Worm (Caenorhabditis elegans) whole organism, L4 larva: ENCODE data around the gene nifk-1.

ENCODE experiments used
- D1046.2 ChIP-seq: fragments of 200-800 bp; sonication (Bioruptor generic); IDR thresholded peaks from 2 replicates; pipeline ENCODE4 v1.3.6; 2022; ENCODE audit warnings: missing genetic modification characterization, missing compliant biosample characterization
- F10B5.3 ChIP-seq: sonication (generic microtip); optimal IDR thresholded peaks from 2 replicates; lab custom pipeline; 2016; ENCODE audit warnings: mild to moderate bottlenecking, missing genetic modification characterization, missing compliant biosample characterization
- F26F4.8 ChIP-seq: fragments of 200-800 bp; sonication (Bioruptor generic); conservative IDR thresholded peaks from 2 replicates; pipeline ENCODE4 v1.3.6; 2022; ENCODE audit warnings: missing genetic modification characterization, missing compliant biosample characterization
- F37D6.2 ChIP-seq: sonication (generic microtip); optimal IDR thresholded peaks from 2 replicates; lab custom pipeline; 2016; ENCODE audit warnings: mild to moderate bottlenecking, missing genetic modification characterization, missing compliant biosample characterization
- F44E2.7 ChIP-seq: fragments of 200-800 bp; sonication (Bioruptor generic); IDR thresholded peaks from 2 replicates; pipeline ENCODE4 v2.1.2; 2022; ENCODE audit warnings: missing genetic modification characterization, missing compliant biosample characterization
- R02D3.7 ChIP-seq: fragments of 150-350 bp; sonication (generic microtip); optimal IDR thresholded peaks from 3 replicates; lab custom pipeline; 2014; ENCODE audit warnings: missing biosample characterization, missing genetic modification characterization
- Y48G9A.11 ChIP-seq: fragments of 200-800 bp; sonication (Bioruptor generic); IDR thresholded peaks from 2 replicates; pipeline ENCODE4 v1.3.6; 2022; ENCODE audit warnings: missing genetic modification reagents, missing genetic modification characterization, missing compliant biosample characterization
- Y75B8A.6 ChIP-seq: fragments of 200-800 bp; sonication (Bioruptor generic); IDR thresholded peaks from 2 replicates; pipeline ENCODE4 v1.3.6; 2022; ENCODE audit warnings: missing genetic modification reagents, missing genetic modification characterization, missing compliant biosample characterization
- ZK546.5 ChIP-seq, 2 experiments: sonication (generic microtip); optimal IDR thresholded peaks; 2 replicates each; lab custom pipeline; 2017; ENCODE audit warnings: missing biosample characterization in 2 of 2, missing genetic modification characterization in 2 of 2
- aly-2 ChIP-seq: sonication (generic microtip); optimal IDR thresholded peaks from 2 replicates; lab custom pipeline; 2018; ENCODE audit warnings: missing biosample characterization, missing genetic modification characterization
- arid-1 ChIP-seq: fragments of 200-800 bp; sonication (Bioruptor generic); conservative IDR thresholded peaks from 2 replicates; pipeline ENCODE4 v1.3.6; 2022; ENCODE audit warnings: missing genetic modification reagents, missing genetic modification characterization, missing compliant biosample characterization
- attf-4 ChIP-seq: sonication (generic microtip); optimal IDR thresholded peaks from 3 replicates; lab custom pipeline; 2017; ENCODE audit warnings: missing biosample characterization, missing genetic modification characterization
- ceh-44 ChIP-seq: fragments of 200-800 bp; sonication (Bioruptor generic); IDR thresholded peaks from 2 replicates; pipeline ENCODE4 v1.3.6; 2022; ENCODE audit warnings: missing genetic modification reagents, missing genetic modification characterization, missing compliant biosample characterization
- ceh-82 ChIP-seq: sonication (generic microtip); optimal IDR thresholded peaks from 2 replicates; lab custom pipeline; 2017; ENCODE audit warnings: missing biosample characterization, missing genetic modification characterization
- ces-1 ChIP-seq: fragments of 150-350 bp; sonication (generic microtip); optimal IDR thresholded peaks from 4 replicates; lab custom pipeline; 2014; ENCODE audit warnings: missing biosample characterization, missing genetic modification reagents, missing genetic modification characterization
- cey-2 ChIP-seq: sonication (generic microtip); optimal IDR thresholded peaks from 3 replicates; lab custom pipeline; 2017; ENCODE audit warnings: missing genetic modification characterization, mild to moderate bottlenecking, missing compliant biosample characterization, antibody characterized with exemption, borderline replicate concordance; ENCODE audit not compliant: insufficient read depth
- daf-12 ChIP-seq: fragments of 150-350 bp; optimal IDR thresholded peaks from 2 replicates; lab custom pipeline; 2014; ENCODE audit warnings: missing biosample characterization, missing genetic modification reagents, missing genetic modification characterization
- dmd-8 ChIP-seq: fragments of 200-800 bp; sonication (Bioruptor generic); IDR thresholded peaks from 2 replicates; pipeline ENCODE4 v1.3.6; 2022; ENCODE audit warnings: missing genetic modification characterization, missing compliant biosample characterization
- egl-27 ChIP-seq: sonication (generic microtip); optimal IDR thresholded peaks from 3 replicates; lab custom pipeline; 2017; ENCODE audit warnings: missing biosample characterization, missing genetic modification reagents, missing genetic modification characterization
- egl-43 ChIP-seq: fragments of 200-800 bp; sonication (Bioruptor generic); IDR thresholded peaks from 2 replicates; pipeline ENCODE4 v1.3.6; 2022; ENCODE audit warnings: missing genetic modification reagents, missing genetic modification characterization, missing compliant biosample characterization
- hlh-11 ChIP-seq: fragments of 200-800 bp; sonication (Bioruptor generic); optimal IDR thresholded peaks from 2 replicates; lab custom pipeline; 2018; ENCODE audit warnings: mild to moderate bottlenecking, missing genetic modification characterization, missing compliant biosample characterization
- hlh-30 ChIP-seq: sonication (generic microtip); optimal IDR thresholded peaks from 2 replicates; lab custom pipeline; 2017; ENCODE audit warnings: antibody characterized with exemption, mild to moderate bottlenecking, missing genetic modification characterization, missing compliant biosample characterization; ENCODE audit not compliant: insufficient read depth
- lim-7 ChIP-seq: fragments of 200-800 bp; sonication (Bioruptor generic); IDR thresholded peaks from 2 replicates; pipeline ENCODE4 v1.3.6; 2022; ENCODE audit warnings: missing genetic modification characterization, missing compliant biosample characterization
- lin-1 ChIP-seq: fragments of 200-800 bp; sonication (Bioruptor generic); IDR thresholded peaks from 2 replicates; pipeline ENCODE4 v1.3.6; 2022; ENCODE audit warnings: missing genetic modification reagents, missing genetic modification characterization, missing compliant biosample characterization
- lin-13 ChIP-seq: fragments of 150-350 bp; optimal IDR thresholded peaks from 2 replicates; lab custom pipeline; 2014; ENCODE audit warnings: missing biosample characterization, missing genetic modification reagents, missing genetic modification characterization
- lin-29 ChIP-seq: fragments of 200-800 bp; sonication (Bioruptor generic); IDR thresholded peaks from 2 replicates; pipeline ENCODE4 v1.3.6; 2022; ENCODE audit warnings: missing genetic modification reagents, missing genetic modification characterization, missing compliant biosample characterization
- madf-5 ChIP-seq, 2 experiments: fragments of 200-800 bp; sonication (Bioruptor generic); IDR thresholded peaks; 2 replicates each; pipeline ENCODE4 v1.3.6; 2022; ENCODE audit warnings: missing compliant biosample characterization in 2 of 2, missing genetic modification characterization in 2 of 2
- madf-9 ChIP-seq: fragments of 200-800 bp; sonication (Bioruptor generic); conservative IDR thresholded peaks from 2 replicates; pipeline ENCODE4 v1.3.6; 2022; ENCODE audit warnings: missing genetic modification reagents, missing genetic modification characterization, missing compliant biosample characterization
- mep-1 ChIP-seq: fragments of 150-350 bp; sonication (generic microtip); optimal IDR thresholded peaks from 3 replicates; lab custom pipeline; 2014; ENCODE audit warnings: missing biosample characterization, missing genetic modification characterization
- mes-2 ChIP-seq: sonication (generic microtip); optimal IDR thresholded peaks from 2 replicates; lab custom pipeline; 2016; ENCODE audit warnings: missing genotype, mild to moderate bottlenecking, missing genetic modification characterization, missing compliant biosample characterization; ENCODE audit not compliant: poor library complexity, severe bottlenecking
- mxl-2 ChIP-seq: fragments of 200-800 bp; sonication (Bioruptor generic); conservative IDR thresholded peaks from 2 replicates; pipeline ENCODE4 v1.3.6; 2022; ENCODE audit warnings: missing genetic modification reagents, missing genetic modification characterization, missing compliant biosample characterization
- mxl-3 ChIP-seq: fragments of 200-800 bp; sonication (Bioruptor generic); optimal IDR thresholded peaks from 2 replicates; lab custom pipeline; 2018; ENCODE audit warnings: mild to moderate bottlenecking, missing genetic modification characterization, missing compliant biosample characterization
- nhr-11 ChIP-seq: fragments of 150-350 bp; optimal IDR thresholded peaks from 2 replicates; lab custom pipeline; 2014; ENCODE audit warnings: missing biosample characterization, missing genetic modification characterization
- nhr-111 ChIP-seq: fragments of 200-800 bp; sonication (Bioruptor generic); optimal IDR thresholded peaks from 2 replicates; lab custom pipeline; 2018; ENCODE audit warnings: mild to moderate bottlenecking, missing genetic modification characterization, missing compliant biosample characterization
- nhr-237 ChIP-seq: sonication (generic microtip); optimal IDR thresholded peaks from 2 replicates; lab custom pipeline; 2017; ENCODE audit warnings: missing biosample characterization, missing genetic modification characterization
- nhr-28 ChIP-seq: fragments of 150-350 bp; optimal IDR thresholded peaks from 2 replicates; lab custom pipeline; 2014; ENCODE audit warnings: missing biosample characterization, missing genetic modification characterization
- nhr-77 ChIP-seq: fragments of 150-350 bp; optimal IDR thresholded peaks from 2 replicates; lab custom pipeline; 2014; ENCODE audit warnings: missing biosample characterization, missing genetic modification characterization
- php-3 ChIP-seq: fragments of 200-800 bp; sonication (Bioruptor generic); IDR thresholded peaks from 2 replicates; pipeline ENCODE4 v1.3.6; 2022; ENCODE audit warnings: missing genetic modification reagents, missing genetic modification characterization, missing compliant biosample characterization
- set-16 ChIP-seq: fragments of 200-800 bp; sonication (Bioruptor generic); IDR thresholded peaks from 2 replicates; pipeline ENCODE4 v1.3.6; 2022; ENCODE audit warnings: missing genetic modification reagents, missing genetic modification characterization, missing compliant biosample characterization
- spr-1 ChIP-seq: sonication (generic microtip); optimal IDR thresholded peaks from 2 replicates; lab custom pipeline; 2016; ENCODE audit warnings: mild to moderate bottlenecking, missing genetic modification characterization, missing compliant biosample characterization
- tag-97 ChIP-seq: fragments of 200-800 bp; sonication (Bioruptor generic); IDR thresholded peaks from 2 replicates; pipeline ENCODE4 v1.3.6; 2022; ENCODE audit warnings: missing genetic modification characterization, missing compliant biosample characterization
- tra-1 ChIP-seq: fragments of 200-800 bp; sonication (Bioruptor generic); IDR thresholded peaks from 2 replicates; pipeline ENCODE4 v1.3.6; 2022; ENCODE audit warnings: missing genetic modification reagents, missing genetic modification characterization, missing compliant biosample characterization
- unc-130 ChIP-seq: sonication (generic microtip); optimal IDR thresholded peaks from 2 replicates; lab custom pipeline; 2016; ENCODE audit warnings: missing genetic modification reagents, missing genetic modification characterization, missing compliant biosample characterization
- unc-62 ChIP-seq, 3 experiments: fragments of 150-350 bp in 1 of 3; sonication (generic microtip); optimal IDR thresholded peaks in 2 of 3; peaks in 1 of 3; 1 replicate in 1 of 3; 2 replicates in 2 of 3; lab custom pipeline; 2014 to 2017; ENCODE audit warnings: missing biosample characterization in 3 of 3, missing genetic modification characterization in 3 of 3, missing genetic modification reagents in 3 of 3, missing genotype in 1 of 3
- zfp-2 ChIP-seq: sonication (generic microtip); optimal IDR thresholded peaks from 2 replicates; lab custom pipeline; 2016; ENCODE audit warnings: mild to moderate bottlenecking, missing genetic modification characterization, missing compliant biosample characterization
- zfp-3 ChIP-seq: fragments of 200-800 bp; sonication (Bioruptor generic); conservative IDR thresholded peaks from 2 replicates; pipeline ENCODE4 v1.3.6; 2022; ENCODE audit warnings: missing genetic modification reagents, missing genetic modification characterization, missing compliant biosample characterization
- zip-2 ChIP-seq: fragments of 150-350 bp; optimal IDR thresholded peaks from 2 replicates; lab custom pipeline; 2014; ENCODE audit warnings: missing biosample characterization, missing genetic modification characterization

nifk-1 gene

ce11 chrIII:4653374-4653773 is 39.7 kb downstream of the nifk-1 start:
- TF ChIP-seq unc-62 (GFP tag; optimal IDR thresholded peaks at IDR 0.05 in 1 of 2; lab: Kevin White, UChicago): peak in 1 of 2 experiments; percentile 50
- TF ChIP-seq unc-62 (tag; optimal IDR thresholded peaks at IDR 0.05; lab: Kevin White, UChicago): no peak
- TF ChIP-seq php-3 (GFP tag; lab: Robert Waterston, UW): no peak
- TF ChIP-seq zfp-3: no peak
- TF ChIP-seq mep-1: peak; percentile 41
- peak; percentile 17 for TF ChIP-seq mes-2 (tag; lab: Kevin White, UChicago)
- TF ChIP-seq nhr-111 (GFP tag; lab: Kevin White, UChicago): peak; percentile 35
- no peak for TF ChIP-seq tra-1
- TF ChIP-seq lin-1 (GFP tag; lab: Robert Waterston, UW): no peak
- TF ChIP-seq madf-5 (GFP tag; IDR thresholded peaks at IDR 0.05; lab: Robert Waterston, UW): peak in 1 of 2 experiments; percentile 6; a peak in 1 of 4 replicates

ce11 chrIII:4649811-4650544 is 43.1 kb downstream of the nifk-1 start, which contains the start of gene ppm-2:
ppm-2 (plus strand) TSS chrIII:4650494.
- TF ChIP-seq hlh-11 (tag; lab: Kevin White, UChicago) (peak; percentile 24), mxl-2 (GFP tag; lab: Robert Waterston, UW) (no peak), dmd-8 (GFP tag; lab: Robert Waterston, UW) (no peak), zfp-2 (no peak), zip-2 (tag; lab: Kevin White, UChicago) (no peak), ceh-44 (GFP tag; lab: Robert Waterston, UW) (no peak), set-16 (GFP tag; lab: Robert Waterston, UW) (no peak), mxl-3 (no peak), nhr-237 (tag; lab: Kevin White, UChicago) (no peak), spr-1 (no peak), D1046.2 (GFP tag; lab: Robert Waterston, UW) (no peak), cey-2 (no peak), F10B5.3 (tag; lab: Kevin White, UChicago) (no peak), Y75B8A.6 (no peak), aly-2 (no peak), F37D6.2 (tag; lab: Kevin White, UChicago) (no peak), php-3 (GFP tag; lab: Robert Waterston, UW) (no peak), unc-130 (peak; percentile 27), R02D3.7 (tag; lab: Kevin White, UChicago) (no peak), madf-9 (GFP tag; lab: Robert Waterston, UW) (0 out of 2 replicates have a peak, but pooled peaks have one; percentile 14), lin-29 (GFP tag; lab: Robert Waterston, UW) (no peak), nhr-11 (tag; lab: Kevin White, UChicago) (no peak), tag-97 (GFP tag; lab: Robert Waterston, UW) (no peak), nhr-28 (peak; percentile 63), ZK546.5 (tag; optimal IDR thresholded peaks at IDR 0.05; lab: Kevin White, UChicago) (no peak), nhr-77 (tag; lab: Kevin White, UChicago) (peak; percentile 14), unc-62 (GFP tag; optimal IDR thresholded peaks at IDR 0.05 in 1 of 2; lab: Kevin White, UChicago) (no peak), unc-62 (tag; optimal IDR thresholded peaks at IDR 0.05; lab: Kevin White, UChicago) (no peak), F26F4.8 (GFP tag; lab: Robert Waterston, UW) (no peak), ceh-82 (tag; lab: Kevin White, UChicago) (no peak), attf-4 (tag; lab: Kevin White, UChicago) (no peak), daf-12 (tag; lab: Kevin White, UChicago) (no peak), lim-7 (GFP tag; lab: Robert Waterston, UW) (no peak), arid-1 (GFP tag; lab: Robert Waterston, UW) (no peak), egl-27 (no peak), hlh-30 (tag; lab: Kevin White, UChicago) (peak; percentile 73), F44E2.7 (GFP tag; lab: Robert Waterston, UW) (no peak), egl-43 (GFP tag; lab: Robert Waterston, UW) (no peak), ces-1 (GFP tag; lab: Kevin White, UChicago) (no peak), lin-13 (no peak), zfp-3 (0 out of 2 replicates have a peak, but pooled peaks have one; percentile 45), Y48G9A.11 (GFP tag; lab: Robert Waterston, UW) (no peak)
